Fruit fly (Drosophila melanogaster) whole organism, embryonic: Measurements from ENCODE around the gene wisp.
A peak's percentile ranks its signal among the peaks of the same experiment; 100 is the strongest.

Source experiments
- Atf6 ChIP-seq: fragments of 200-800 bp; sonication (Bioruptor generic); IDR thresholded peaks from 2 replicates; pipeline ENCODE4 v1.3.6; 2022; ENCODE audit warnings: missing biosample characterization, missing genetic modification characterization
- Awh ChIP-seq: fragments of 200-800 bp; sonication (Bioruptor generic); IDR thresholded peaks from 2 replicates; pipeline ENCODE4, ENCODE4 v1.3.6; 2022; ENCODE audit warnings: missing biosample characterization, missing genetic modification characterization
- B-H2 ChIP-seq: fragments of 200-800 bp; sonication (Bioruptor generic); optimal IDR thresholded peaks from 2 replicates; lab custom pipeline; 2018; ENCODE audit warnings: missing biosample characterization, mild to moderate bottlenecking, missing genetic modification characterization
- CG1024 ChIP-seq: fragments of 200-800 bp; sonication (Bioruptor generic); IDR thresholded peaks from 2 replicates; pipeline ENCODE4 v1.3.6; 2022; ENCODE audit warnings: missing biosample characterization, missing genetic modification characterization
- CG10565 ChIP-seq: fragments of 200-800 bp; sonication (Bioruptor generic); optimal IDR thresholded peaks from 3 replicates; lab custom pipeline; 2016; ENCODE audit warnings: missing biosample characterization, mild to moderate bottlenecking, missing genetic modification characterization
- CG12104 ChIP-seq: fragments of 200-800 bp; sonication (Bioruptor generic); optimal IDR thresholded peaks from 3 replicates; lab custom pipeline; 2016; ENCODE audit warnings: missing biosample characterization, missing genetic modification characterization
- CG17568 ChIP-seq: fragments of 200-800 bp; sonication (Bioruptor generic); optimal IDR thresholded peaks from 2 replicates; lab custom pipeline; 2018; ENCODE audit warnings: missing biosample characterization, mild to moderate bottlenecking, missing genetic modification characterization, moderate library complexity
- CG17912 ChIP-seq: fragments of 200-800 bp; sonication (Bioruptor generic); optimal IDR thresholded peaks from 2 replicates; lab custom pipeline; 2018; ENCODE audit warnings: missing biosample characterization, mild to moderate bottlenecking, missing genetic modification characterization
- CG18262 ChIP-seq: fragments of 200-800 bp; optimal IDR thresholded peaks from 3 replicates; lab custom pipeline; 2019; ENCODE audit warnings: missing biosample characterization, mild to moderate bottlenecking, missing genetic modification characterization, moderate library complexity
- CG32772 ChIP-seq: fragments of 200-800 bp; sonication (Bioruptor generic); IDR thresholded peaks from 2 replicates; pipeline ENCODE4 v1.3.6; 2022; ENCODE audit warnings: missing biosample characterization, missing genetic modification characterization
- CG6254 ChIP-seq: fragments of 200-800 bp; sonication (Bioruptor generic); optimal IDR thresholded peaks from 3 replicates; lab custom pipeline; 2017; ENCODE audit warnings: mild to moderate bottlenecking, missing biosample characterization, missing genetic modification reagents, missing genetic modification characterization
- CG8359 ChIP-seq: fragments of 200-800 bp; sonication (Bioruptor generic); optimal IDR thresholded peaks from 2 replicates; lab custom pipeline; 2017; ENCODE audit warnings: missing biosample characterization, mild to moderate bottlenecking, missing genetic modification characterization, borderline replicate concordance
- CG9215 ChIP-seq: fragments of 200-800 bp; sonication (Bioruptor generic); IDR thresholded peaks from 2 replicates; pipeline ENCODE4 v1.3.6; 2022; ENCODE audit warnings: missing biosample characterization, missing genetic modification characterization
- CG9727 ChIP-seq: fragments of 200-800 bp; sonication (Bioruptor generic); optimal IDR thresholded peaks from 3 replicates; lab custom pipeline; 2017; ENCODE audit warnings: missing biosample characterization, mild to moderate bottlenecking, missing genetic modification characterization
- Chrac-16 ChIP-seq: fragments of 200-800 bp; sonication (Bioruptor generic); optimal IDR thresholded peaks from 3 replicates; lab custom pipeline; 2016; ENCODE audit warnings: missing biosample characterization, missing genetic modification characterization
- D ChIP-seq, 2 experiments: fragments of 200-800 bp in 1 of 2; fragments of >200 bp in 1 of 2; sonication (Bioruptor generic) in 1 of 2; optimal IDR thresholded peaks; 2 replicates in 1 of 2; 3 replicates in 1 of 2; lab custom pipeline; 2017; ENCODE audit warnings: mild to moderate bottlenecking in 1 of 2, missing biosample characterization in 1 of 2, missing genetic modification characterization in 1 of 2, missing genetic modification reagents in 1 of 2
- Dip2 ChIP-seq: fragments of 200-800 bp; sonication (Bioruptor generic); IDR thresholded peaks from 2 replicates; pipeline ENCODE4 v1.3.6; 2022; ENCODE audit warnings: missing biosample characterization, missing genetic modification characterization
- Doc2 ChIP-seq: fragments of 200-800 bp; sonication (Bioruptor generic); IDR thresholded peaks from 2 replicates; pipeline ENCODE4 v1.3.6; 2022; ENCODE audit warnings: missing biosample characterization, missing genetic modification characterization
- HLH54F ChIP-seq: fragments of 200-800 bp; sonication (Bioruptor generic); optimal IDR thresholded peaks from 3 replicates; lab custom pipeline; 2016; ENCODE audit warnings: missing biosample characterization, missing genetic modification characterization
- Hr3 ChIP-seq: fragments of 200-800 bp; sonication (Bioruptor generic); optimal IDR thresholded peaks from 3 replicates; lab custom pipeline; 2016; ENCODE audit warnings: missing biosample characterization, missing genetic modification characterization
- Lim3 ChIP-seq: fragments of 200-800 bp; sonication (Bioruptor generic); IDR thresholded peaks from 2 replicates; pipeline ENCODE4 v1.3.6; 2022; ENCODE audit warnings: missing biosample characterization, missing genetic modification characterization
- Ravus ChIP-seq: fragments of 200-800 bp; sonication (Bioruptor generic); IDR thresholded peaks from 2 replicates; pipeline ENCODE4 v1.3.6; 2022; ENCODE audit warnings: missing biosample characterization, missing genetic modification characterization
- Sox102F ChIP-seq: fragments of 200-800 bp; sonication (Bioruptor generic); optimal IDR thresholded peaks from 2 replicates; lab custom pipeline; 2018; ENCODE audit warnings: missing biosample characterization, mild to moderate bottlenecking, missing genetic modification characterization, moderate library complexity
- Spps ChIP-seq: fragments of 200-800 bp; sonication (Bioruptor generic); optimal IDR thresholded peaks from 2 replicates; lab custom pipeline; 2018; ENCODE audit warnings: missing biosample characterization, mild to moderate bottlenecking, missing genetic modification characterization
- Sry-δ ChIP-seq: fragments of 200-800 bp; sonication (Bioruptor generic); optimal IDR thresholded peaks from 2 replicates; lab custom pipeline; 2016; ENCODE audit warnings: missing biosample characterization, missing genetic modification characterization
- TFAM ChIP-seq: fragments of 200-800 bp; sonication (Bioruptor generic); optimal IDR thresholded peaks from 2 replicates; lab custom pipeline; 2017; ENCODE audit warnings: missing biosample characterization, missing genetic modification characterization, inconsistent platforms
- az2 ChIP-seq: fragments of 200-800 bp; sonication (Bioruptor generic); optimal IDR thresholded peaks from 3 replicates; lab custom pipeline; 2016; ENCODE audit warnings: missing biosample characterization, missing genetic modification characterization
- br ChIP-seq: fragments of >200 bp; optimal IDR thresholded peaks from 2 replicates; lab custom pipeline; 2017
- chm ChIP-seq: fragments of 200-800 bp; sonication (Bioruptor generic); IDR thresholded peaks from 2 replicates; pipeline ENCODE4 v1.3.6; 2022; ENCODE audit warnings: missing biosample characterization, missing genetic modification characterization
- crol ChIP-seq: fragments of 200-800 bp; sonication (Bioruptor generic); IDR thresholded peaks from 2 replicates; pipeline ENCODE4 v1.3.6; 2022; ENCODE audit warnings: missing biosample characterization, missing genetic modification characterization
- danr ChIP-seq: fragments of 200-800 bp; sonication (Bioruptor generic); IDR thresholded peaks from 2 replicates; pipeline ENCODE4 v1.3.6; 2022; ENCODE audit warnings: missing biosample characterization, missing genetic modification characterization
- esg ChIP-seq: fragments of 200-800 bp; sonication (Bioruptor generic); conservative IDR thresholded peaks from 2 replicates; pipeline ENCODE4 v1.3.6; 2022; ENCODE audit warnings: missing biosample characterization, missing genetic modification characterization
- eve ChIP-seq, 2 experiments: fragments of >200 bp; optimal IDR thresholded peaks; 2 replicates each; lab custom pipeline; 2017; ENCODE audit warnings: missing biosample characterization in 2 of 2, missing genetic modification characterization in 2 of 2
- fd64A ChIP-seq: fragments of 200-800 bp; sonication (Bioruptor generic); optimal IDR thresholded peaks from 3 replicates; lab custom pipeline; 2018; ENCODE audit warnings: missing biosample characterization, mild to moderate bottlenecking, missing genetic modification characterization
- gfzf ChIP-seq: fragments of 200-800 bp; sonication (Bioruptor generic); optimal IDR thresholded peaks from 2 replicates; lab custom pipeline; 2016; ENCODE audit warnings: missing biosample characterization, mild to moderate bottlenecking, missing genetic modification characterization, moderate library complexity
- grn ChIP-seq: fragments of 200-800 bp; sonication (Bioruptor generic); optimal IDR thresholded peaks from 3 replicates; lab custom pipeline; 2017; ENCODE audit warnings: missing biosample characterization, missing genetic modification characterization
- gt ChIP-seq: fragments of 200-800 bp; sonication (Bioruptor generic); IDR thresholded peaks from 2 replicates; pipeline ENCODE4 v1.3.6; 2022; ENCODE audit warnings: missing biosample characterization, missing genetic modification characterization
- her ChIP-seq: fragments of 200-800 bp; sonication (Bioruptor generic); optimal IDR thresholded peaks from 2 replicates; lab custom pipeline; 2016; ENCODE audit warnings: missing biosample characterization, missing genetic modification characterization
- jigr1 ChIP-seq: fragments of 200-800 bp; sonication (Bioruptor generic); IDR thresholded peaks from 3 replicates; pipeline ENCODE4 v1.3.6; 2022; ENCODE audit warnings: missing biosample characterization, missing genetic modification characterization
- kni ChIP-seq: fragments of 200-800 bp; sonication (Bioruptor generic); optimal IDR thresholded peaks from 3 replicates; lab custom pipeline; 2017; ENCODE audit warnings: mild to moderate bottlenecking, missing biosample characterization, missing genetic modification reagents, missing genetic modification characterization
- lov ChIP-seq, 2 experiments: fragments of 200-800 bp in 1 of 2; fragments of >200 bp in 1 of 2; sonication (Bioruptor generic) in 1 of 2; IDR thresholded peaks in 1 of 2; optimal IDR thresholded peaks in 1 of 2; 2 replicates in 1 of 2; 3 replicates in 1 of 2; pipeline versions ENCODE4 v1.3.6 to Lab custom; 2017 to 2022; ENCODE audit warnings: missing biosample characterization in 1 of 2, missing genetic modification characterization in 1 of 2
- mld ChIP-seq: fragments of 200-800 bp; sonication (Bioruptor generic); IDR thresholded peaks from 3 replicates; pipeline ENCODE4 v1.3.6; 2022; ENCODE audit warnings: missing biosample characterization, missing genetic modification characterization; ENCODE audit not compliant: partially characterized antibody
- prd ChIP-seq, 3 experiments: fragments of >200 bp in 2 of 3; fragments of 200-800 bp in 1 of 3; sonication (Bioruptor generic) in 1 of 3; optimal IDR thresholded peaks in 2 of 3; IDR thresholded peaks in 1 of 3; 2 replicates in 2 of 3; 3 replicates in 1 of 3; pipeline versions ENCODE4 v1.3.6 to Lab custom; 2017 to 2022; ENCODE audit warnings: missing biosample characterization in 1 of 3, missing genetic modification characterization in 1 of 3
- run ChIP-seq: fragments of 200-800 bp; sonication (Bioruptor generic); optimal IDR thresholded peaks from 3 replicates; lab custom pipeline; 2018; ENCODE audit warnings: missing biosample characterization, mild to moderate bottlenecking, missing genetic modification characterization
- sd ChIP-seq: fragments of 200-800 bp; sonication (Bioruptor generic); optimal IDR thresholded peaks from 3 replicates; lab custom pipeline; 2018; ENCODE audit warnings: missing biosample characterization, mild to moderate bottlenecking, missing genetic modification characterization, moderate library complexity
- sens-2 ChIP-seq: fragments of 200-800 bp; sonication (Bioruptor generic); IDR thresholded peaks from 2 replicates; pipeline ENCODE4 v1.3.6; 2022; ENCODE audit warnings: missing biosample characterization, missing genetic modification characterization
- so ChIP-seq: fragments of 200-800 bp; sonication (Bioruptor generic); IDR thresholded peaks from 3 replicates; pipeline ENCODE4 v1.3.6; 2022; ENCODE audit warnings: missing biosample characterization, missing genetic modification characterization
- sqz ChIP-seq: fragments of 200-800 bp; sonication (Bioruptor generic); optimal IDR thresholded peaks from 3 replicates; lab custom pipeline; 2018; ENCODE audit warnings: missing biosample characterization, mild to moderate bottlenecking, missing genetic modification characterization
- tap ChIP-seq: fragments of 200-800 bp; optimal IDR thresholded peaks from 3 replicates; lab custom pipeline; 2019; ENCODE audit warnings: missing biosample characterization, mild to moderate bottlenecking, missing genetic modification characterization, moderate library complexity

wisp gene

dm6 chrX:11854758-11855465, 38.8 kb upstream of the wisp start, which contains the start of the genes CG10347 and ATP7 (continued):
- TF ChIP-seq run (no peak), kni (no peak), br (lab: Kevin White, UChicago) (no peak), Dip2 (GFP tag; lab: Robert Waterston, UW) (no peak), so (GFP tag; lab: Robert Waterston, UW) (no peak), crol (GFP tag; lab: Robert Waterston, UW) (no peak), fd64A (no peak), CG1024 (GFP tag; lab: Robert Waterston, UW) (no peak), her (no peak), B-H2 (GFP tag; lab: Kevin White, UChicago) (peak; percentile 38), tap (tag; lab: Kevin White, UChicago) (no peak), CG18262 (tag; lab: Kevin White, UChicago) (peak; percentile 18), mld (GFP tag; lab: Robert Waterston, UW) (no peak; the same call in 2 of the 3 replicates), CG10565 (no peak), CG17568 (no peak), esg (no peak), sens-2 (GFP tag; lab: Robert Waterston, UW) (no peak), grn (GFP tag; lab: Kevin White, UChicago) (peak; percentile 60), sd (tag; lab: Kevin White, UChicago) (peak; percentile 11), TFAM (GFP tag; lab: Kevin White, UChicago) (no peak), Doc2 (GFP tag; lab: Robert Waterston, UW) (no peak), chm (GFP tag; lab: Robert Waterston, UW) (no peak), Hr3 (GFP tag; lab: Kevin White, UChicago) (peak; percentile 17), CG8359 (no peak), gfzf (GFP tag; lab: Kevin White, UChicago) (peak; percentile 5), Awh (GFP tag; lab: Robert Waterston, UW) (no peak), Sry-δ (GFP tag; lab: Kevin White, UChicago) (peak; percentile 97), HLH54F (GFP tag; lab: Kevin White, UChicago) (peak; percentile 55), lov (optimal IDR thresholded peaks at IDR 0.05; lab: Kevin White, UChicago) (no peak), lov (GFP tag; IDR thresholded peaks at IDR 0.05; lab: Robert Waterston, UW) (no peak), prd (optimal IDR thresholded peaks at IDR 0.05; lab: Kevin White, UChicago) (no peak), prd (GFP tag; IDR thresholded peaks at IDR 0.05; lab: Robert Waterston, UW) (peak; percentile 22; the same call in 2 of the 3 replicates), danr (GFP tag; lab: Robert Waterston, UW) (no peak), Sox102F (no peak), CG12104 (GFP tag; lab: Kevin White, UChicago) (peak; percentile 7), eve (GFP tag; optimal IDR thresholded peaks at IDR 0.05; lab: Kevin White, UChicago) (no peak), Spps (tag; lab: Kevin White, UChicago) (no peak), CG6254 (GFP tag; lab: Kevin White, UChicago) (no peak), CG32772 (no peak), gt (GFP tag; lab: Robert Waterston, UW) (no peak), az2 (GFP tag; lab: Kevin White, UChicago) (peak; percentile 13), sqz (GFP tag; lab: Kevin White, UChicago) (no peak), Chrac-16 (GFP tag; lab: Kevin White, UChicago) (no peak), Ravus (no peak), jigr1 (GFP tag; lab: Robert Waterston, UW) (no peak), CG9215 (GFP tag; lab: Robert Waterston, UW) (no peak), D (optimal IDR thresholded peaks at IDR 0.05; lab: Kevin White, UChicago) (no peak), D (GFP tag; optimal IDR thresholded peaks at IDR 0.05; lab: Kevin White, UChicago) (no peak), Lim3 (no peak), CG17912 (GFP tag; lab: Kevin White, UChicago) (no peak), CG9727 (GFP tag; lab: Kevin White, UChicago) (peak; percentile 9), Atf6 (GFP tag; lab: Robert Waterston, UW) (no peak)
